Fruit fly (Drosophila melanogaster) whole organism, embryonic: ENCODE measurements around the gene stops.

Source experiments
- CG10267 ChIP-seq: fragments of 200-800 bp; sonication (Bioruptor generic); optimal IDR thresholded peaks from 2 replicates; lab custom pipeline; 2018; ENCODE audit warnings: missing biosample characterization, mild to moderate bottlenecking, missing genetic modification characterization, moderate library complexity
- CG10959 ChIP-seq: fragments of 200-800 bp; sonication (Bioruptor generic); IDR thresholded peaks from 2 replicates; pipeline ENCODE4 v1.3.6; 2022; ENCODE audit warnings: missing biosample characterization, missing genetic modification characterization
- CG11504 ChIP-seq: fragments of 200-800 bp; sonication (Bioruptor generic); optimal IDR thresholded peaks from 3 replicates; lab custom pipeline; 2019; ENCODE audit warnings: missing biosample characterization, mild to moderate bottlenecking, missing genetic modification characterization, moderate library complexity
- CG11560 ChIP-seq: fragments of 200-800 bp; sonication (Bioruptor generic); IDR thresholded peaks from 3 replicates; pipeline ENCODE4 v1.3.6; 2022; ENCODE audit warnings: missing biosample characterization, missing genetic modification characterization
- CG12104 ChIP-seq: fragments of 200-800 bp; sonication (Bioruptor generic); optimal IDR thresholded peaks from 3 replicates; lab custom pipeline; 2016; ENCODE audit warnings: missing biosample characterization, missing genetic modification characterization
- CG12299 ChIP-seq: fragments of 200-800 bp; sonication (Bioruptor generic); optimal IDR thresholded peaks from 2 replicates; lab custom pipeline; 2018; ENCODE audit warnings: missing biosample characterization, mild to moderate bottlenecking, missing genetic modification characterization
- CG13123 ChIP-seq: fragments of 200-800 bp; sonication (Bioruptor generic); optimal IDR thresholded peaks from 2 replicates; lab custom pipeline; 2016; ENCODE audit warnings: missing biosample characterization, missing genetic modification characterization
- CG13287 ChIP-seq: fragments of 200-800 bp; sonication (Bioruptor generic); IDR thresholded peaks from 2 replicates; pipeline ENCODE4 v1.3.6; 2022; ENCODE audit warnings: missing biosample characterization, missing genetic modification characterization; ENCODE audit not compliant: partially characterized antibody
- CG14965 ChIP-seq: fragments of 200-800 bp; sonication (Bioruptor generic); optimal IDR thresholded peaks from 2 replicates; lab custom pipeline; 2016; ENCODE audit warnings: missing biosample characterization, missing genetic modification characterization, borderline replicate concordance
- CG15269 ChIP-seq: fragments of 200-800 bp; sonication (Bioruptor generic); optimal IDR thresholded peaks from 2 replicates; lab custom pipeline; 2018; ENCODE audit warnings: missing biosample characterization, mild to moderate bottlenecking, missing genetic modification characterization, moderate library complexity
- CG15479 ChIP-seq: fragments of 200-800 bp; sonication (Bioruptor generic); optimal IDR thresholded peaks from 3 replicates; lab custom pipeline; 2019; ENCODE audit warnings: missing biosample characterization, mild to moderate bottlenecking, missing genetic modification characterization, moderate library complexity
- CG17361 ChIP-seq: fragments of 200-800 bp; sonication (Bioruptor generic); IDR thresholded peaks from 3 replicates; pipeline ENCODE4 v1.3.6; 2022; ENCODE audit warnings: missing biosample characterization, missing genetic modification characterization
- CG18764 ChIP-seq: fragments of 200-800 bp; sonication (Bioruptor generic); optimal IDR thresholded peaks from 3 replicates; lab custom pipeline; 2016; ENCODE audit warnings: missing biosample characterization, missing genetic modification characterization
- CG2202 ChIP-seq: fragments of 200-800 bp; sonication (Bioruptor generic); optimal IDR thresholded peaks from 2 replicates; lab custom pipeline; 2018; ENCODE audit warnings: missing biosample characterization, mild to moderate bottlenecking, missing genetic modification characterization
- CG31441 ChIP-seq: fragments of 200-800 bp; sonication (Bioruptor generic); IDR thresholded peaks from 2 replicates; pipeline ENCODE4 v1.3.6; 2022; ENCODE audit warnings: missing biosample characterization, missing genetic modification characterization
- CG33557 ChIP-seq: fragments of 200-800 bp; sonication (Bioruptor generic); optimal IDR thresholded peaks from 2 replicates; lab custom pipeline; 2019; ENCODE audit warnings: missing biosample characterization, mild to moderate bottlenecking, missing genetic modification characterization, moderate library complexity
- CG3838 ChIP-seq: fragments of 200-800 bp; sonication (Bioruptor generic); optimal IDR thresholded peaks from 3 replicates; lab custom pipeline; 2016; ENCODE audit warnings: missing biosample characterization, missing genetic modification characterization
- CG3995 ChIP-seq: fragments of 200-800 bp; sonication (Bioruptor generic); optimal IDR thresholded peaks from 3 replicates; lab custom pipeline; 2016; ENCODE audit warnings: missing biosample characterization, missing genetic modification characterization
- CG7556 ChIP-seq: fragments of 200-800 bp; sonication (Bioruptor generic); optimal IDR thresholded peaks from 2 replicates; lab custom pipeline; 2017; ENCODE audit warnings: missing biosample characterization, mild to moderate bottlenecking, missing genetic modification characterization
- CG7786 ChIP-seq: fragments of 200-800 bp; sonication (Bioruptor generic); optimal IDR thresholded peaks from 2 replicates; lab custom pipeline; 2016; ENCODE audit warnings: missing biosample characterization, missing genetic modification characterization
- CG9215 ChIP-seq: fragments of 200-800 bp; sonication (Bioruptor generic); IDR thresholded peaks from 2 replicates; pipeline ENCODE4 v1.3.6; 2022; ENCODE audit warnings: missing biosample characterization, missing genetic modification characterization
- CG9932 ChIP-seq: fragments of 200-800 bp; sonication (Bioruptor generic); IDR thresholded peaks from 2 replicates; pipeline ENCODE4 v1.3.6; 2022; ENCODE audit warnings: missing biosample characterization, missing genetic modification characterization
- CTCF ChIP-seq: fragments of 200-800 bp; sonication (Bioruptor generic); optimal IDR thresholded peaks from 2 replicates; lab custom pipeline; 2017; ENCODE audit warnings: missing biosample characterization, mild to moderate bottlenecking, missing genetic modification characterization, moderate library complexity
- Dbx ChIP-seq: fragments of 200-800 bp; sonication (Bioruptor generic); IDR thresholded peaks from 3 replicates; pipeline ENCODE4 v1.3.6; 2022; ENCODE audit warnings: missing biosample characterization, missing genetic modification characterization
- ERR ChIP-seq: fragments of 200-800 bp; sonication (Bioruptor generic); optimal IDR thresholded peaks from 2 replicates; lab custom pipeline; 2016; ENCODE audit warnings: missing biosample characterization, missing genetic modification characterization
- Eip74EF ChIP-seq, 2 experiments: fragments of 200-800 bp in 1 of 2; fragments of >200 bp in 1 of 2; sonication (Bioruptor generic) in 1 of 2; optimal IDR thresholded peaks; 2 replicates each; lab custom pipeline; 2017 to 2019; ENCODE audit warnings: missing biosample characterization in 2 of 2, missing genetic modification characterization in 2 of 2, mild to moderate bottlenecking in 1 of 2, moderate library complexity in 1 of 2
- Ets97D ChIP-seq: fragments of 200-800 bp; sonication (Bioruptor generic); optimal IDR thresholded peaks from 3 replicates; lab custom pipeline; 2016; ENCODE audit warnings: missing biosample characterization, missing genetic modification characterization
- HmgD ChIP-seq: fragments of 200-800 bp; sonication (Bioruptor generic); optimal IDR thresholded peaks from 3 replicates; lab custom pipeline; 2016; ENCODE audit warnings: missing biosample characterization, missing genetic modification characterization
- HmgZ ChIP-seq: fragments of 200-800 bp; sonication (Bioruptor generic); optimal IDR thresholded peaks from 2 replicates; lab custom pipeline; 2018; ENCODE audit warnings: missing biosample characterization, mild to moderate bottlenecking, missing genetic modification characterization
- Hr3 ChIP-seq: fragments of 200-800 bp; sonication (Bioruptor generic); optimal IDR thresholded peaks from 3 replicates; lab custom pipeline; 2016; ENCODE audit warnings: missing biosample characterization, missing genetic modification characterization
- Hsf ChIP-seq: fragments of 200-800 bp; sonication (Bioruptor generic); optimal IDR thresholded peaks from 3 replicates; lab custom pipeline; 2016; ENCODE audit warnings: missing biosample characterization, missing genetic modification characterization
- Lim3 ChIP-seq: fragments of 200-800 bp; sonication (Bioruptor generic); IDR thresholded peaks from 2 replicates; pipeline ENCODE4 v1.3.6; 2022; ENCODE audit warnings: missing biosample characterization, missing genetic modification characterization
- Lpt ChIP-seq: fragments of >200 bp; optimal IDR thresholded peaks from 2 replicates; lab custom pipeline; 2018; ENCODE audit warnings: missing biosample characterization, missing genetic modification characterization
- MBD-R2 ChIP-seq: fragments of 200-800 bp; sonication (Bioruptor generic); IDR thresholded peaks from 2 replicates; pipeline ENCODE4 v1.3.6; 2022; ENCODE audit warnings: missing biosample characterization, missing genetic modification characterization
- Meics ChIP-seq: fragments of 200-800 bp; sonication (Bioruptor generic); optimal IDR thresholded peaks from 2 replicates; lab custom pipeline; 2017; ENCODE audit warnings: missing biosample characterization, mild to moderate bottlenecking, missing genetic modification characterization
- ato ChIP-seq: fragments of 200-800 bp; sonication (Bioruptor generic); IDR thresholded peaks from 2 replicates; pipeline ENCODE4 v1.3.6; 2022; ENCODE audit warnings: missing biosample characterization, missing genetic modification characterization; ENCODE audit not compliant: partially characterized antibody
- az2 ChIP-seq: fragments of 200-800 bp; sonication (Bioruptor generic); optimal IDR thresholded peaks from 3 replicates; lab custom pipeline; 2016; ENCODE audit warnings: missing biosample characterization, missing genetic modification characterization
- cad ChIP-seq: fragments of >200 bp; optimal IDR thresholded peaks from 2 replicates; lab custom pipeline; 2017; ENCODE audit warnings: missing biosample characterization, missing genetic modification characterization
- dan ChIP-seq: fragments of 200-800 bp; sonication (Bioruptor generic); IDR thresholded peaks from 2 replicates; pipeline ENCODE4 v1.3.6; 2022; ENCODE audit warnings: missing biosample characterization, missing genetic modification characterization
- esg ChIP-seq: fragments of 200-800 bp; sonication (Bioruptor generic); conservative IDR thresholded peaks from 2 replicates; pipeline ENCODE4 v1.3.6; 2022; ENCODE audit warnings: missing biosample characterization, missing genetic modification characterization
- eyg ChIP-seq: fragments of 200-800 bp; sonication (Bioruptor generic); optimal IDR thresholded peaks from 3 replicates; lab custom pipeline; 2016; ENCODE audit warnings: missing biosample characterization, missing genetic modification characterization
- gce ChIP-seq: fragments of 200-800 bp; sonication (Bioruptor generic); IDR thresholded peaks from 3 replicates; pipeline ENCODE4 v1.3.6; 2022; ENCODE audit warnings: missing biosample characterization, missing genetic modification characterization
- gsb ChIP-seq: fragments of 200-800 bp; sonication (Bioruptor generic); IDR thresholded peaks from 2 replicates; pipeline ENCODE4 v1.3.6; 2022; ENCODE audit warnings: missing biosample characterization, missing genetic modification characterization
- ham ChIP-seq: fragments of 200-800 bp; sonication (Bioruptor generic); IDR thresholded peaks from 2 replicates; pipeline ENCODE4 v1.3.6; 2022; ENCODE audit warnings: missing biosample characterization, missing genetic modification characterization
- klu ChIP-seq: fragments of 200-800 bp; sonication (Bioruptor generic); IDR thresholded peaks from 2 replicates; pipeline ENCODE4 v1.3.6; 2022; ENCODE audit warnings: missing biosample characterization, missing genetic modification characterization
- lmd ChIP-seq: fragments of 200-800 bp; sonication (Bioruptor generic); IDR thresholded peaks from 2 replicates; pipeline ENCODE4 v1.3.6; 2022; ENCODE audit warnings: missing biosample characterization, missing genetic modification characterization
- nmo ChIP-seq: fragments of 200-800 bp; sonication (Bioruptor generic); optimal IDR thresholded peaks from 2 replicates; lab custom pipeline; 2018; ENCODE audit warnings: missing biosample characterization, mild to moderate bottlenecking, missing genetic modification characterization, moderate library complexity
- odd ChIP-seq: fragments of 200-800 bp; sonication (Bioruptor generic); optimal IDR thresholded peaks from 2 replicates; lab custom pipeline; 2017; ENCODE audit warnings: missing biosample characterization, mild to moderate bottlenecking, missing genetic modification characterization
- otp ChIP-seq: fragments of 200-800 bp; sonication (Bioruptor generic); IDR thresholded peaks from 3 replicates; pipeline ENCODE4, ENCODE4 v1.3.6; 2022; ENCODE audit warnings: missing biosample characterization, missing genetic modification characterization
- pho ChIP-seq: fragments of 200-800 bp; sonication (Bioruptor generic); optimal IDR thresholded peaks from 2 replicates; lab custom pipeline; 2016; ENCODE audit warnings: missing biosample characterization, missing genetic modification characterization
- sob ChIP-seq: fragments of 200-800 bp; sonication (Bioruptor generic); IDR thresholded peaks from 2 replicates; pipeline ENCODE4 v1.3.6; 2022; ENCODE audit warnings: missing biosample characterization, missing genetic modification characterization
- ssp ChIP-seq: fragments of 200-800 bp; sonication (Bioruptor generic); IDR thresholded peaks from 2 replicates; pipeline ENCODE4 v1.3.6; 2022; ENCODE audit warnings: missing biosample characterization, missing genetic modification characterization
- sug ChIP-seq: fragments of 200-800 bp; optimal IDR thresholded peaks from 2 replicates; lab custom pipeline; 2019; ENCODE audit warnings: missing biosample characterization, mild to moderate bottlenecking, missing genetic modification characterization, moderate library complexity
- zen ChIP-seq: fragments of 200-800 bp; sonication (Bioruptor generic); optimal IDR thresholded peaks from 3 replicates; lab custom pipeline; 2018; ENCODE audit warnings: missing biosample characterization, mild to moderate bottlenecking, missing genetic modification characterization, moderate library complexity

stops gene

dm6 chr3R:31215830-31216229 lies 46.9 kb upstream of the stops start, which contains the start of gene CG15561 (continued):
- TF ChIP-seq nmo (peak; percentile 49), CG2202 (tag; lab: Kevin White, UChicago) (peak; percentile 23), Meics (GFP tag; lab: Kevin White, UChicago) (peak; percentile 47), otp (no peak), Dbx (no peak), CG17361 (GFP tag; lab: Robert Waterston, UW) (no peak), Hsf (GFP tag; lab: Kevin White, UChicago) (peak; percentile 30), CG9215 (GFP tag; lab: Robert Waterston, UW) (no peak), CG33557 (GFP tag; lab: Kevin White, UChicago) (peak; percentile 66), Lim3 (GFP tag; lab: Robert Waterston, UW) (no peak), cad (peak; percentile 80), klu (GFP tag; lab: Robert Waterston, UW) (no peak), CG11504 (tag; lab: Kevin White, UChicago) (no peak), zen (tag; lab: Kevin White, UChicago) (peak; percentile 43), Eip74EF (GFP tag; optimal IDR thresholded peaks at IDR 0.05; lab: Kevin White, UChicago) (no peak), CG15269 (tag; lab: Kevin White, UChicago) (no peak), CG18764 (GFP tag; lab: Kevin White, UChicago) (no peak), CG11560 (tag; lab: Robert Waterston, UW) (no peak), sug (tag; lab: Kevin White, UChicago) (peak; percentile 62), CG10267 (tag; lab: Kevin White, UChicago) (peak; percentile 49), CG13123 (no peak), CG10959 (GFP tag; lab: Robert Waterston, UW) (no peak), sob (no peak), CG9932 (GFP tag; lab: Robert Waterston, UW) (no peak), CG3995 (no peak), eyg (GFP tag; lab: Kevin White, UChicago) (no peak), CG13287 (GFP tag; lab: Robert Waterston, UW) (no peak), Lpt (GFP tag; lab: Kevin White, UChicago) (no peak), lmd (GFP tag; lab: Robert Waterston, UW) (no peak), gce (no peak), odd (GFP tag; lab: Kevin White, UChicago) (no peak), pho (peak; percentile 2), CG15479 (GFP tag; lab: Kevin White, UChicago) (peak; percentile 97), Hr3 (GFP tag; lab: Kevin White, UChicago) (no peak), az2 (GFP tag; lab: Kevin White, UChicago) (peak; percentile 30), Ets97D (GFP tag; lab: Kevin White, UChicago) (peak; percentile 78), ato (GFP tag; lab: Robert Waterston, UW) (no peak), ssp (GFP tag; lab: Robert Waterston, UW) (no peak), HmgZ (peak; percentile 81), CG14965 (no peak), dan (GFP tag; lab: Robert Waterston, UW) (no peak), HmgD (GFP tag; lab: Kevin White, UChicago) (peak; percentile 0), CG12104 (GFP tag; lab: Kevin White, UChicago) (no peak), ERR (GFP tag; lab: Kevin White, UChicago) (no peak), ham (GFP tag; lab: Robert Waterston, UW) (no peak), CG7556 (GFP tag; lab: Kevin White, UChicago) (no peak), CG31441 (GFP tag; lab: Robert Waterston, UW) (no peak), esg (no peak), CTCF (peak; percentile 48), MBD-R2 (GFP tag; lab: Robert Waterston, UW) (no peak), CG12299 (no peak), CG7786 (GFP tag; lab: Kevin White, UChicago) (peak; percentile 32), CG3838 (GFP tag; lab: Kevin White, UChicago) (no peak), gsb (GFP tag; lab: Robert Waterston, UW) (no peak)
